Worm (Caenorhabditis elegans) whole organism, mixed stage, embryonic: ENCODE measurements around the gene T13F2.6.

Experiments
- M03D4.4 ChIP-seq: sonication (generic microtip); optimal IDR thresholded peaks from 2 replicates; lab custom pipeline; 2017; ENCODE audit warnings: mild to moderate bottlenecking, missing genetic modification characterization, missing compliant biosample characterization
- bed-3 ChIP-seq: fragments of 200-800 bp; sonication (Bioruptor generic); optimal IDR thresholded peaks from 3 replicates; lab custom pipeline; 2018; ENCODE audit warnings: mild to moderate bottlenecking, missing genetic modification characterization, moderate library complexity, missing compliant biosample characterization
- blmp-1 ChIP-seq: fragments of 150-350 bp; optimal IDR thresholded peaks from 2 replicates; lab custom pipeline; 2014; ENCODE audit warnings: missing biosample characterization, missing genetic modification characterization
- ceh-39 ChIP-seq: fragments of 150-350 bp; optimal IDR thresholded peaks from 2 replicates; lab custom pipeline; 2014; ENCODE audit warnings: missing biosample characterization, missing genetic modification characterization
- ceh-43 ChIP-seq: fragments of 200-800 bp; sonication (Bioruptor generic); optimal IDR thresholded peaks from 2 replicates; lab custom pipeline; 2018; ENCODE audit warnings: mild to moderate bottlenecking, missing genetic modification characterization, moderate library complexity, missing compliant biosample characterization
- ces-1 ChIP-seq: fragments of 150-350 bp; optimal IDR thresholded peaks from 2 replicates; lab custom pipeline; 2014; ENCODE audit warnings: missing biosample characterization, missing genetic modification reagents, missing genetic modification characterization
- cnd-1 ChIP-seq: fragments of 200-800 bp; sonication (Bioruptor generic); optimal IDR thresholded peaks from 2 replicates; lab custom pipeline; 2018; ENCODE audit warnings: mild to moderate bottlenecking, missing genetic modification characterization, missing compliant biosample characterization
- drap-1 ChIP-seq: fragments of 200-800 bp; sonication (Bioruptor generic); optimal IDR thresholded peaks from 3 replicates; lab custom pipeline; 2018; ENCODE audit warnings: mild to moderate bottlenecking, missing genetic modification characterization, missing compliant biosample characterization
- elt-1 ChIP-seq: sonication (generic microtip); optimal IDR thresholded peaks from 2 replicates; lab custom pipeline; 2017; ENCODE audit warnings: missing genetic modification characterization, mild to moderate bottlenecking, missing compliant biosample characterization, antibody characterized with exemption, moderate library complexity, borderline replicate concordance; ENCODE audit not compliant: insufficient read depth
- elt-3 ChIP-seq: fragments of 150-350 bp; optimal IDR thresholded peaks from 2 replicates; lab custom pipeline; 2014; ENCODE audit warnings: missing biosample characterization, missing genetic modification characterization
- flh-1 ChIP-seq: fragments of 200-800 bp; sonication (Bioruptor generic); optimal IDR thresholded peaks from 2 replicates; lab custom pipeline; 2018; ENCODE audit warnings: mild to moderate bottlenecking, missing genetic modification characterization, moderate library complexity, missing compliant biosample characterization
- ham-2 ChIP-seq: fragments of 200-800 bp; sonication (Bioruptor generic); optimal IDR thresholded peaks from 2 replicates; lab custom pipeline; 2018; ENCODE audit warnings: mild to moderate bottlenecking, missing genetic modification characterization, missing compliant biosample characterization
- lin-13 ChIP-seq: fragments of 150-350 bp; optimal IDR thresholded peaks from 2 replicates; lab custom pipeline; 2014; ENCODE audit warnings: missing biosample characterization, missing genetic modification characterization
- lin-32 ChIP-seq: fragments of 200-800 bp; sonication (Bioruptor generic); optimal IDR thresholded peaks from 2 replicates; lab custom pipeline; 2018; ENCODE audit warnings: mild to moderate bottlenecking, missing genetic modification characterization, missing compliant biosample characterization
- lsy-2 ChIP-seq: fragments of 150-350 bp; optimal IDR thresholded peaks from 2 replicates; lab custom pipeline; 2014; ENCODE audit warnings: missing biosample characterization, missing genetic modification characterization
- mab-5 ChIP-seq: fragments of 150-350 bp; optimal IDR thresholded peaks from 2 replicates; lab custom pipeline; 2014; ENCODE audit warnings: missing biosample characterization, missing genetic modification characterization
- mep-1 ChIP-seq: fragments of 150-350 bp; optimal IDR thresholded peaks from 2 replicates; lab custom pipeline; 2017; ENCODE audit warnings: missing biosample characterization, missing genetic modification reagents, missing genetic modification characterization, inconsistent platforms
- mls-2 ChIP-seq: sonication (generic microtip); optimal IDR thresholded peaks from 2 replicates; lab custom pipeline; 2016; ENCODE audit warnings: mild to moderate bottlenecking, missing genetic modification characterization, moderate library complexity, missing compliant biosample characterization
- nhr-2 ChIP-seq: fragments of 150-350 bp; optimal IDR thresholded peaks from 2 replicates; lab custom pipeline; 2014; ENCODE audit warnings: missing biosample characterization, missing genetic modification characterization
- nhr-237 ChIP-seq: fragments of 150-350 bp; optimal IDR thresholded peaks from 2 replicates; lab custom pipeline; 2014; ENCODE audit warnings: missing biosample characterization, missing genetic modification characterization
- nhr-76 ChIP-seq: sonication (generic microtip); optimal IDR thresholded peaks from 2 replicates; lab custom pipeline; 2017; ENCODE audit warnings: missing biosample characterization, missing genetic modification characterization
- pha-4 ChIP-seq: fragments of 150-350 bp; optimal IDR thresholded peaks from 2 replicates; lab custom pipeline; 2018; ENCODE audit warnings: missing biosample characterization, missing genetic modification reagents, missing genetic modification characterization
- sem-2 ChIP-seq: fragments of 200-800 bp; sonication (Bioruptor generic); optimal IDR thresholded peaks from 2 replicates; lab custom pipeline; 2018; ENCODE audit warnings: mild to moderate bottlenecking, missing genetic modification characterization, missing compliant biosample characterization
- snpc-4 ChIP-seq: fragments of 150-350 bp; optimal IDR thresholded peaks from 2 replicates; lab custom pipeline; 2014; ENCODE audit warnings: missing biosample characterization, missing genetic modification characterization
- sptf-1 ChIP-seq: sonication (generic microtip); optimal IDR thresholded peaks from 2 replicates; lab custom pipeline; 2017; ENCODE audit warnings: mild to moderate bottlenecking, missing genetic modification characterization, moderate library complexity, missing compliant biosample characterization
- unc-120 ChIP-seq: sonication (generic microtip); optimal IDR thresholded peaks from 2 replicates; lab custom pipeline; 2017; ENCODE audit warnings: missing genetic modification characterization, missing compliant biosample characterization; ENCODE audit not compliant: poor library complexity, severe bottlenecking
- unc-39 ChIP-seq: fragments of 150-350 bp; optimal IDR thresholded peaks from 2 replicates; lab custom pipeline; 2014; ENCODE audit warnings: missing biosample characterization, missing genetic modification characterization
- unc-62 ChIP-seq: fragments of 150-350 bp; optimal IDR thresholded peaks from 2 replicates; lab custom pipeline; 2014; ENCODE audit warnings: missing biosample characterization, missing genetic modification reagents, missing genetic modification characterization
- zip-8 ChIP-seq: fragments of 150-350 bp; optimal IDR thresholded peaks from 2 replicates; lab custom pipeline; 2014; ENCODE audit warnings: missing biosample characterization, missing genetic modification characterization
- ztf-11 ChIP-seq: fragments of 150-350 bp; optimal IDR thresholded peaks from 2 replicates; lab custom pipeline; 2014; ENCODE audit warnings: missing biosample characterization, missing genetic modification characterization

T13F2.6 gene

ce11 chrIV:9777535-9777934 is 586 bp upstream of the T13F2.6 start, which contains the start of gene sna-2:
sna-2 (minus strand) TSS chrIV:9777634.
- peak; percentile 47 for TF ChIP-seq ces-1
- peak; percentile 32 for TF ChIP-seq mep-1 (tag; lab: Kevin White, UChicago)
- TF ChIP-seq nhr-237, result peak; percentile 26
- TF ChIP-seq snpc-4 (tag; lab: Kevin White, UChicago), result no peak
- TF ChIP-seq ztf-11, result no peak

ce11 chrIV:9784689-9785088 is 6.6 kb downstream of the T13F2.6 start, which contains the start of gene sre-4:
sre-4 (minus strand) TSS chrIV:9784789.
- TF ChIP-seq ceh-43 (GFP tag; lab: Kevin White, UChicago) (no peak), sem-2 (GFP tag; lab: Kevin White, UChicago) (no peak), nhr-2 (tag; lab: Kevin White, UChicago) (no peak), snpc-4 (tag; lab: Kevin White, UChicago) (no peak), unc-39 (tag; lab: Kevin White, UChicago) (no peak), ztf-11 (no peak), unc-62 (GFP tag; lab: Kevin White, UChicago) (no peak), drap-1 (no peak), pha-4 (tag; lab: Kevin White, UChicago) (no peak), elt-1 (tag; lab: Kevin White, UChicago) (no peak), mab-5 (tag; lab: Kevin White, UChicago) (no peak)

ce11 chrIV:9789496-9789895 is 11.4 kb downstream of the T13F2.6 start, which contains the start of gene T13F2.4:
T13F2.4 (plus strand) TSS chrIV:9789796.
- TF ChIP-seq M03D4.4 (tag; lab: Kevin White, UChicago) (no peak), sem-2 (GFP tag; lab: Kevin White, UChicago) (no peak), sptf-1 (no peak), blmp-1 (tag; lab: Kevin White, UChicago) (no peak), zip-8 (tag; lab: Kevin White, UChicago) (no peak), mab-5 (tag; lab: Kevin White, UChicago) (no peak), ceh-39 (no peak), ceh-43 (GFP tag; lab: Kevin White, UChicago) (no peak), pha-4 (tag; lab: Kevin White, UChicago) (no peak), unc-39 (tag; lab: Kevin White, UChicago) (no peak), mep-1 (tag; lab: Kevin White, UChicago) (no peak), unc-120 (tag; lab: Kevin White, UChicago) (no peak), lsy-2 (tag; lab: Kevin White, UChicago) (no peak), nhr-237 (no peak)

- TF ChIP-seq lin-32 (GFP tag; lab: Kevin White, UChicago) (no peak), sem-2 (GFP tag; lab: Kevin White, UChicago) (no peak), elt-1 (tag; lab: Kevin White, UChicago) (no peak), lsy-2 (tag; lab: Kevin White, UChicago) (no peak), nhr-76 (tag; lab: Kevin White, UChicago) (no peak), unc-39 (tag; lab: Kevin White, UChicago) (no peak)
These were observed 12.6 kb downstream of the T13F2.6 start for ce11 chrIV:9790708-9791107.

- TF ChIP-seq flh-1 (GFP tag; lab: Kevin White, UChicago) (no peak), unc-120 (tag; lab: Kevin White, UChicago) (no peak), cnd-1 (no peak), bed-3 (no peak), blmp-1 (tag; lab: Kevin White, UChicago) (no peak), lin-32 (GFP tag; lab: Kevin White, UChicago) (no peak), nhr-76 (tag; lab: Kevin White, UChicago) (no peak), snpc-4 (tag; lab: Kevin White, UChicago) (no peak), sptf-1 (no peak), ham-2 (GFP tag; lab: Kevin White, UChicago) (no peak), mls-2 (tag; lab: Kevin White, UChicago) (no peak), elt-3 (tag; lab: Kevin White, UChicago) (no peak), lin-13 (tag; lab: Kevin White, UChicago) (no peak), sem-2 (GFP tag; lab: Kevin White, UChicago) (no peak)
- TF ChIP-seq, all 35 proteins: peak for 0
These were observed 17.1 kb downstream of the T13F2.6 start for ce11 chrIV:9795250-9795649.
